Worm (Caenorhabditis elegans) whole organism, late embryonic: ENCODE data around the gene F19G12.3.
"Not testable (repeated sequence)": the region's sequence is repeated elsewhere in the genome, so short reads cannot be mapped to it uniquely, and the experiment has no call there.

Experiments used
- T23F11.4 ChIP-seq: fragments of 200-800 bp; sonication (Bioruptor generic); optimal IDR thresholded peaks from 2 replicates; lab custom pipeline; 2018; ENCODE audit warnings: mild to moderate bottlenecking, missing genetic modification characterization, missing compliant biosample characterization
- ceh-14 ChIP-seq: sonication (generic microtip); optimal IDR thresholded peaks from 2 replicates; lab custom pipeline; 2016; ENCODE audit warnings: missing genotype, missing genetic modification characterization, missing compliant biosample characterization
- ceh-18 ChIP-seq: sonication (generic microtip); optimal IDR thresholded peaks from 2 replicates; lab custom pipeline; 2016; ENCODE audit warnings: missing genetic modification characterization, missing compliant biosample characterization
- ceh-2 ChIP-seq: sonication (generic microtip); optimal IDR thresholded peaks from 2 replicates; lab custom pipeline; 2016; ENCODE audit warnings: missing genotype, missing genetic modification characterization, missing compliant biosample characterization
- ceh-30 ChIP-seq: fragments of 150-350 bp; optimal IDR thresholded peaks from 2 replicates; lab custom pipeline; 2014; ENCODE audit warnings: missing biosample characterization, missing genetic modification characterization
- ceh-45 ChIP-seq: fragments of 200-800 bp; sonication (Bioruptor generic); IDR thresholded peaks from 2 replicates; pipeline ENCODE4 v1.3.6; 2022; ENCODE audit warnings: missing genetic modification reagents, missing genetic modification characterization, missing compliant biosample characterization
- che-1 ChIP-seq: sonication (generic microtip); optimal IDR thresholded peaks from 2 replicates; lab custom pipeline; 2016; ENCODE audit warnings: mild to moderate bottlenecking, missing genetic modification characterization, missing compliant biosample characterization
- dve-1 ChIP-seq: sonication (generic microtip); optimal IDR thresholded peaks from 2 replicates; lab custom pipeline; 2017; ENCODE audit warnings: antibody characterized with exemption, mild to moderate bottlenecking, missing genetic modification characterization, missing compliant biosample characterization
- elt-4 ChIP-seq: sonication (generic microtip); optimal IDR thresholded peaks from 2 replicates; lab custom pipeline; 2016; ENCODE audit warnings: missing genetic modification characterization, missing compliant biosample characterization
- eyg-1 ChIP-seq: sonication (generic microtip); optimal IDR thresholded peaks from 2 replicates; lab custom pipeline; 2016; ENCODE audit warnings: missing genotype, missing genetic modification characterization, missing compliant biosample characterization
- fkh-10 ChIP-seq: fragments of 150-350 bp; optimal IDR thresholded peaks from 2 replicates; lab custom pipeline; 2014; ENCODE audit warnings: missing biosample characterization, missing genetic modification reagents, missing genetic modification characterization
- gmeb-2 ChIP-seq: sonication (generic microtip); optimal IDR thresholded peaks from 2 replicates; lab custom pipeline; 2016; ENCODE audit warnings: missing genetic modification characterization, inconsistent platforms, missing compliant biosample characterization
- hlh-13 ChIP-seq: fragments of 200-800 bp; sonication (Bioruptor generic); optimal IDR thresholded peaks from 2 replicates; lab custom pipeline; 2018; ENCODE audit warnings: mild to moderate bottlenecking, missing genetic modification characterization, missing compliant biosample characterization
- hlh-15 ChIP-seq: sonication (generic microtip); optimal IDR thresholded peaks from 2 replicates; lab custom pipeline; 2016; ENCODE audit warnings: missing genetic modification characterization, missing compliant biosample characterization
- hlh-6 ChIP-seq: sonication (generic microtip); optimal IDR thresholded peaks from 2 replicates; lab custom pipeline; 2016; ENCODE audit warnings: missing genotype, missing genetic modification characterization, missing compliant biosample characterization
- hlh-8 ChIP-seq: sonication (generic microtip); optimal IDR thresholded peaks from 2 replicates; lab custom pipeline; 2016; ENCODE audit warnings: missing genotype, missing genetic modification characterization, missing compliant biosample characterization
- lim-6 ChIP-seq: sonication (generic microtip); optimal IDR thresholded peaks from 2 replicates; lab custom pipeline; 2016; ENCODE audit warnings: missing genetic modification characterization, missing compliant biosample characterization
- nfya-1 ChIP-seq: sonication (generic microtip); optimal IDR thresholded peaks from 2 replicates; lab custom pipeline; 2017; ENCODE audit warnings: missing genetic modification characterization, mild to moderate bottlenecking, missing compliant biosample characterization, antibody characterized with exemption, moderate library complexity
- nhr-11 ChIP-seq: fragments of 150-350 bp; optimal IDR thresholded peaks from 2 replicates; lab custom pipeline; 2014; ENCODE audit warnings: missing biosample characterization, missing genetic modification characterization
- nhr-232 ChIP-seq: sonication (generic microtip); optimal IDR thresholded peaks from 2 replicates; lab custom pipeline; 2016; ENCODE audit warnings: missing genetic modification characterization, missing compliant biosample characterization
- odd-2 ChIP-seq: sonication (generic microtip); optimal IDR thresholded peaks from 2 replicates; lab custom pipeline; 2017; ENCODE audit warnings: antibody characterized with exemption, mild to moderate bottlenecking, missing genetic modification characterization, missing compliant biosample characterization
- pag-3 ChIP-seq: sonication (generic microtip); optimal IDR thresholded peaks from 2 replicates; lab custom pipeline; 2016; ENCODE audit warnings: missing compliant biosample characterization, missing genetic modification characterization, borderline replicate concordance
- pha-2 ChIP-seq: sonication (generic microtip); optimal IDR thresholded peaks from 2 replicates; lab custom pipeline; 2017; ENCODE audit warnings: mild to moderate bottlenecking, missing genetic modification characterization, missing compliant biosample characterization
- pros-1 ChIP-seq: fragments of 150-350 bp; optimal IDR thresholded peaks from 2 replicates; lab custom pipeline; 2014; ENCODE audit warnings: missing biosample characterization, missing genetic modification reagents, missing genetic modification characterization
- sdc-2 ChIP-seq: sonication (generic microtip); optimal IDR thresholded peaks from 2 replicates; lab custom pipeline; 2016; ENCODE audit warnings: missing genotype, missing genetic modification characterization, missing compliant biosample characterization
- tbx-7 ChIP-seq: sonication (generic microtip); optimal IDR thresholded peaks from 2 replicates; lab custom pipeline; 2016; ENCODE audit warnings: missing genotype, missing genetic modification characterization, missing compliant biosample characterization
- ttx-3 ChIP-seq: sonication (generic microtip); optimal IDR thresholded peaks from 2 replicates; lab custom pipeline; 2016; ENCODE audit warnings: missing genetic modification reagents, missing genetic modification characterization, missing compliant biosample characterization
- unc-42 ChIP-seq: sonication (generic microtip); optimal IDR thresholded peaks from 2 replicates; lab custom pipeline; 2016; ENCODE audit warnings: missing genotype, missing genetic modification characterization, missing compliant biosample characterization
- unc-55 ChIP-seq: sonication (generic microtip); optimal IDR thresholded peaks from 2 replicates; lab custom pipeline; 2017; ENCODE audit warnings: missing biosample characterization, missing genetic modification reagents, missing genetic modification characterization
- zip-5 ChIP-seq: sonication (generic microtip); optimal IDR thresholded peaks from 2 replicates; lab custom pipeline; 2016; ENCODE audit warnings: missing genetic modification characterization, missing compliant biosample characterization
- ztf-16 ChIP-seq: sonication (generic microtip); optimal IDR thresholded peaks from 2 replicates; lab custom pipeline; 2017; ENCODE audit warnings: missing genetic modification characterization, missing compliant biosample characterization

Gene F19G12.3

DNA sequence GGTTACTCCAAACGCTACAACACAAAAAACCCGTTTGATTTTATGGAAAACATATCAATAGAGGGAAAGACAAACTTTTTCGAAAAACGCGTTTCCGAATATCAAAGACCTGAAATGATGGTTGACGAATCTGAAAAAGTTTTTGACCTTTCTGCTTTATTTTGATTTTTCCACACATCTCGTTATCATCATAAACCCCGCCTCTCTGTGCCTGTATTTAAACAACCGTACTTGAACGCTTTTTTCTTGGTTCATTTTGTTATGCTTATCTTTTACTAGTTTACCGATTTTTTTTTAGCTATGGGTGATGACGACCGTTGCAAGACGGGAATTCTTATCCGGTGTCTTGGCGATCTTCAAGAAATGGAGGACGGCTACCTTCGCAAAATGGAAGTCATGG is 6.1 kb downstream of the F19G12.3 start, which contains the start of gene F19G12.1:
F19G12.1 (plus strand) TSS at position 301 of the 400 bp plus-strand sequence.
- not testable (repeated sequence) for TF ChIP-seq ceh-2 (tag; lab: Kevin White, UChicago); ttx-3 (tag; lab: Kevin White, UChicago); fkh-10 (GFP tag; lab: Kevin White, UChicago)

DNA sequence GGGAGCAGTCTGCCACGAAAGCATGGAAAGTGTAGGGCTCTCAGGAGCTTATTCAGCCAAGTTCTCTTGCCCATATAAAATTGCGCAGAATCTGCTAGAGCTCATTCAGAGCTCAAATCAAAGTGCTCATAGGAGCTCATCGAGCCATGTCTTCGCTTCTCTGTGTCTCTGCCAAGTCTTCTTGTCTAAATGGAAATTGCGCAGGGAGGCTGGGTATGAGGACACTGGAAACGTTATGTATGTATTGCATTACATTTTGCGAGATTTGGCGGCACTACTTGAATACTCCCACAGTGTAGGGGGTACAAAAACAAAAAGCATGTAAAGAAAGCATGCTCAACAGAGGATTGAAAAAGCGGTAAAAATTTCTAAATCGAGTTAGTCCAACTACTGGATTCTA is 12.5 kb downstream of the F19G12.3 start:
- peak; percentile 27 for TF ChIP-seq nfya-1 (tag; lab: Kevin White, UChicago)
- no peak for TF ChIP-seq ceh-45 (GFP tag; lab: Robert Waterston, UW)
- no peak for TF ChIP-seq dve-1 (tag; lab: Kevin White, UChicago)
- no peak for TF ChIP-seq pros-1 (tag; lab: Kevin White, UChicago)
- TF ChIP-seq unc-42 (tag; lab: Kevin White, UChicago): peak; percentile 8
- TF ChIP-seq zip-5: no peak
- TF ChIP-seq sdc-2: peak; percentile 97

DNA sequence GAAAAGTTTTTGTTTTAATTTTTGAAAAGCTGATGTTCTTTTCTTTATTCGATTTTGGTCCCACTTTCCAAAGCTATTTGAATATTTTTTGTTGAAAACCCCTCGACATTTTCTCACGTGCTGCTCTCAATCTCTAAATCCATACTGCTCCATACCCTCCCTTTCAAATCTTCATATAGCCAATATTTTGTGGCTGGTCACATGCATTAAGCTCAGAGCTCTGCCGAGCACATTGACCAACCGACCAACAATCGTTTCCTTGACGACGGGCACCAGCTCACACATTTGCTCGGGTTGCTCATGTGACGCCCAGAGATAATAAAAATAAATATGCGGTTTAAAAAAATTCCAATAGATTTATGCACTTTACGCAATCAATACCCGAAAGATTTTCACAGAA is 14.3 kb downstream of the F19G12.3 start:
- TF ChIP-seq elt-4 (tag; lab: Kevin White, UChicago) (no peak), nhr-232 (tag; lab: Kevin White, UChicago) (no peak), hlh-13 (GFP tag; lab: Kevin White, UChicago) (no peak), nfya-1 (tag; lab: Kevin White, UChicago) (peak; percentile 5), che-1 (no peak), nhr-11 (tag; lab: Kevin White, UChicago) (no peak), odd-2 (tag; lab: Kevin White, UChicago) (no peak), sdc-2 (peak; percentile 96), hlh-6 (tag; lab: Kevin White, UChicago) (no peak), unc-42 (tag; lab: Kevin White, UChicago) (no peak), zip-5 (no peak), ztf-16 (tag; lab: Kevin White, UChicago) (no peak), pag-3 (tag; lab: Kevin White, UChicago) (no peak), unc-55 (GFP tag; lab: Kevin White, UChicago) (no peak), hlh-8 (no peak), ceh-30 (tag; lab: Kevin White, UChicago) (no peak), lim-6 (tag; lab: Kevin White, UChicago) (no peak)

- TF ChIP-seq pha-2 (tag; lab: Kevin White, UChicago): no peak
- TF ChIP-seq hlh-15 (tag; lab: Kevin White, UChicago): no peak
- no peak for TF ChIP-seq gmeb-2
- TF ChIP-seq eyg-1 (tag; lab: Kevin White, UChicago): no peak
- TF ChIP-seq ceh-18: no peak
- no peak for TF ChIP-seq ztf-16 (tag; lab: Kevin White, UChicago)
- TF ChIP-seq tbx-7: no peak
- TF ChIP-seq T23F11.4 (GFP tag; lab: Kevin White, UChicago): no peak
Measured at ce11 chrX:1440161-1440560, 15.6 kb downstream of the F19G12.3 start, which contains the start of gene sedl-1. Gene sedl-1 (minus strand): TSS chrX:1440261.

DNA sequence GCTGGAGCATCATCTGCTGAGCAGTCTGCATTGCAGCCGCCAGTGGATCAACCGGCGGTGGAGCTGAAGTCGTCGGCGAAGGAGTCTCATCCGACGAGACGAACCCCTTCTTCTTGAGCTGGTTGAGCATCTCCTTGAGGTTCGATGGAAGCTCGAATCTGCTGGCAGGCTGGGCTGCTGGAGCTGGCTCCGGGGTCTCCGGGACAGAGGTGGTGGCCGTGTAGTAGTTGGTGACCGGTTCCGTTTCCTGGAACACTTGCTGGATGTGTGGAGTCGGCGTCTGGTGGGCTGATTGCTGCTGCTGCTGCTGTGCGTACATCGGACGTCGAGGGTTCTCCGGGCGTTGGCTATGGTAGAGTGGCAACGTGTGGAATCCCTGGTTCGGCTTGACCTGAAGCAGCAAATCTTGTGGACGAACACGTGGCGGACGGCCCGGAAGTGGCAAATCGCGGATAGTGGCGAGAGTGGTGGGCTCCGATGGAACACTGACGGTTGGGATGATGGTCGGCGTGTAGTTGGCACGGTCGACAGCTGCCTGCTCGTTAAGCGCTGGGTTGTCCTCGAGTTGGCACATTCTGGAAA is 17.1 kb downstream of the F19G12.3 start:
- TF ChIP-seq ceh-14 (tag; lab: Kevin White, UChicago) (no peak), elt-4 (tag; lab: Kevin White, UChicago) (peak; percentile 41), ttx-3 (tag; lab: Kevin White, UChicago) (no peak)
